Fruit fly (Drosophila melanogaster) whole organism, embryonic: ENCODE results near the gene CG12012.

Experiments used
- Adf1 ChIP-seq: fragments of 200-800 bp; sonication (Bioruptor generic); IDR thresholded peaks from 2 replicates; pipeline ENCODE4 v1.3.6; 2022; ENCODE audit warnings: missing biosample characterization, missing genetic modification characterization
- CG10431 ChIP-seq: fragments of 200-800 bp; sonication (Bioruptor generic); optimal IDR thresholded peaks from 3 replicates; lab custom pipeline; 2018; ENCODE audit warnings: missing biosample characterization, mild to moderate bottlenecking, missing genetic modification characterization
- CG10543 ChIP-seq: fragments of 200-800 bp; sonication (Bioruptor generic); optimal IDR thresholded peaks from 3 replicates; lab custom pipeline; 2017; ENCODE audit warnings: missing biosample characterization, mild to moderate bottlenecking, missing genetic modification characterization, moderate library complexity
- CG11398 ChIP-seq: fragments of 200-800 bp; sonication (Bioruptor generic); optimal IDR thresholded peaks from 2 replicates; lab custom pipeline; 2016; ENCODE audit warnings: missing biosample characterization, missing genetic modification characterization
- CG12744 ChIP-seq: fragments of 200-800 bp; sonication (Bioruptor generic); optimal IDR thresholded peaks from 2 replicates; lab custom pipeline; 2016; ENCODE audit warnings: missing biosample characterization, missing genetic modification characterization
- CG13123 ChIP-seq: fragments of 200-800 bp; sonication (Bioruptor generic); optimal IDR thresholded peaks from 2 replicates; lab custom pipeline; 2016; ENCODE audit warnings: missing biosample characterization, missing genetic modification characterization
- CG14441 ChIP-seq: fragments of 200-800 bp; sonication (Bioruptor generic); IDR thresholded peaks from 2 replicates; pipeline ENCODE4 v1.3.6; 2022; ENCODE audit warnings: missing biosample characterization, missing genetic modification characterization
- CG1602 ChIP-seq: fragments of 200-800 bp; sonication (Bioruptor generic); optimal IDR thresholded peaks from 3 replicates; lab custom pipeline; 2016; ENCODE audit warnings: missing biosample characterization, missing genetic modification characterization
- CG18764 ChIP-seq: fragments of 200-800 bp; sonication (Bioruptor generic); optimal IDR thresholded peaks from 3 replicates; lab custom pipeline; 2016; ENCODE audit warnings: missing biosample characterization, missing genetic modification characterization
- CG2116 ChIP-seq: fragments of 200-800 bp; sonication (Bioruptor generic); optimal IDR thresholded peaks from 3 replicates; lab custom pipeline; 2018; ENCODE audit warnings: missing biosample characterization, mild to moderate bottlenecking, missing genetic modification characterization
- CG31441 ChIP-seq: fragments of 200-800 bp; sonication (Bioruptor generic); IDR thresholded peaks from 2 replicates; pipeline ENCODE4 v1.3.6; 2022; ENCODE audit warnings: missing biosample characterization, missing genetic modification characterization
- CG33557 ChIP-seq: fragments of 200-800 bp; sonication (Bioruptor generic); optimal IDR thresholded peaks from 2 replicates; lab custom pipeline; 2019; ENCODE audit warnings: missing biosample characterization, mild to moderate bottlenecking, missing genetic modification characterization, moderate library complexity
- CG34422 ChIP-seq: fragments of 200-800 bp; sonication (Bioruptor generic); IDR thresholded peaks from 3 replicates; pipeline ENCODE4 v1.3.6; 2022; ENCODE audit warnings: missing biosample characterization, missing genetic modification characterization
- CG4854 ChIP-seq: fragments of 200-800 bp; sonication (Bioruptor generic); optimal IDR thresholded peaks from 2 replicates; lab custom pipeline; 2016; ENCODE audit warnings: missing biosample characterization, missing genetic modification characterization, inconsistent platforms
- CG6854 ChIP-seq: fragments of 200-800 bp; sonication (Bioruptor generic); optimal IDR thresholded peaks from 3 replicates; lab custom pipeline; 2017; ENCODE audit warnings: missing biosample characterization, mild to moderate bottlenecking, missing genetic modification characterization
- CG7745 ChIP-seq: fragments of 200-800 bp; sonication (Bioruptor generic); optimal IDR thresholded peaks from 2 replicates; lab custom pipeline; 2018; ENCODE audit warnings: missing biosample characterization, mild to moderate bottlenecking, missing genetic modification characterization, moderate library complexity
- CG8089 ChIP-seq: fragments of 200-800 bp; sonication (Bioruptor generic); optimal IDR thresholded peaks from 3 replicates; lab custom pipeline; 2016; ENCODE audit warnings: missing biosample characterization, missing genetic modification characterization
- CG9609 ChIP-seq: fragments of 200-800 bp; sonication (Bioruptor generic); optimal IDR thresholded peaks from 3 replicates; lab custom pipeline; 2016; ENCODE audit warnings: missing biosample characterization, missing genetic modification characterization
- CG9817 ChIP-seq: fragments of 200-800 bp; sonication (Bioruptor generic); optimal IDR thresholded peaks from 2 replicates; lab custom pipeline; 2018; ENCODE audit warnings: missing biosample characterization, mild to moderate bottlenecking, missing genetic modification characterization, moderate library complexity
- Camta ChIP-seq: fragments of 200-800 bp; sonication (Bioruptor generic); optimal IDR thresholded peaks from 2 replicates; lab custom pipeline; 2016; ENCODE audit warnings: missing biosample characterization, missing genetic modification characterization
- Ets65A ChIP-seq: fragments of 200-800 bp; sonication (Bioruptor generic); peaks from one replicate; lab custom pipeline; 2016; ENCODE audit warnings: missing biosample characterization, missing genetic modification characterization
- Gsc ChIP-seq: fragments of 200-800 bp; sonication (Bioruptor generic); IDR thresholded peaks from 2 replicates; pipeline ENCODE4 v1.3.6; 2022; ENCODE audit warnings: missing biosample characterization, missing genetic modification characterization
- H2.0 ChIP-seq: fragments of 200-800 bp; sonication (Bioruptor generic); IDR thresholded peaks from 2 replicates; pipeline ENCODE4 v1.3.6; 2022; ENCODE audit warnings: missing biosample characterization, missing genetic modification characterization
- HLH54F ChIP-seq: fragments of 200-800 bp; sonication (Bioruptor generic); optimal IDR thresholded peaks from 3 replicates; lab custom pipeline; 2016; ENCODE audit warnings: missing biosample characterization, missing genetic modification characterization
- HLHmδ ChIP-seq: fragments of 200-800 bp; sonication (Bioruptor generic); optimal IDR thresholded peaks from 2 replicates; lab custom pipeline; 2018; ENCODE audit warnings: missing biosample characterization, mild to moderate bottlenecking, missing genetic modification characterization, moderate library complexity
- Hsf ChIP-seq: fragments of 200-800 bp; sonication (Bioruptor generic); optimal IDR thresholded peaks from 3 replicates; lab custom pipeline; 2016; ENCODE audit warnings: missing biosample characterization, missing genetic modification characterization
- Lpt ChIP-seq: fragments of >200 bp; optimal IDR thresholded peaks from 2 replicates; lab custom pipeline; 2018; ENCODE audit warnings: missing biosample characterization, missing genetic modification characterization
- MTF-1 ChIP-seq: fragments of 200-800 bp; sonication (Bioruptor generic); optimal IDR thresholded peaks from 2 replicates; lab custom pipeline; 2018; ENCODE audit warnings: missing biosample characterization, mild to moderate bottlenecking, missing genetic modification characterization, borderline replicate concordance
- Nf-YA ChIP-seq: fragments of 200-800 bp; sonication (Bioruptor generic); IDR thresholded peaks from 2 replicates; pipeline ENCODE4 v1.3.6; 2022; ENCODE audit warnings: missing biosample characterization, missing genetic modification characterization
- Nf-YB ChIP-seq: fragments of 200-800 bp; sonication (Bioruptor generic); optimal IDR thresholded peaks from 3 replicates; lab custom pipeline; 2019; ENCODE audit warnings: missing biosample characterization, mild to moderate bottlenecking, missing genetic modification characterization, moderate library complexity
- Oaz ChIP-seq: fragments of 200-800 bp; sonication (Bioruptor generic); IDR thresholded peaks from 2 replicates; pipeline ENCODE4 v1.3.6; 2022; ENCODE audit warnings: missing biosample characterization, missing genetic modification characterization
- Opbp ChIP-seq: fragments of 200-800 bp; sonication (Bioruptor generic); IDR thresholded peaks from 3 replicates; pipeline ENCODE4 v1.3.6; 2022; ENCODE audit warnings: missing biosample characterization, missing genetic modification characterization; ENCODE audit not compliant: partially characterized antibody
- Sry-δ ChIP-seq: fragments of 200-800 bp; sonication (Bioruptor generic); optimal IDR thresholded peaks from 2 replicates; lab custom pipeline; 2016; ENCODE audit warnings: missing biosample characterization, missing genetic modification characterization
- Stat92E ChIP-seq, 3 experiments: fragments of >200 bp in 2 of 3; fragments of 200-800 bp in 1 of 3; sonication (Bioruptor generic) in 1 of 3; optimal IDR thresholded peaks; 2 replicates each; lab custom pipeline; 2017 to 2019; ENCODE audit warnings: missing biosample characterization in 3 of 3, missing genetic modification characterization in 3 of 3, mild to moderate bottlenecking in 1 of 3, moderate library complexity in 1 of 3
- Vsx1 ChIP-seq: fragments of 200-800 bp; sonication (Bioruptor generic); optimal IDR thresholded peaks from 2 replicates; lab custom pipeline; 2017; ENCODE audit warnings: missing biosample characterization, mild to moderate bottlenecking, missing genetic modification characterization, missing genetic modification reagents
- ac ChIP-seq: fragments of 200-800 bp; sonication (Bioruptor generic); optimal IDR thresholded peaks from 3 replicates; lab custom pipeline; 2017; ENCODE audit warnings: missing biosample characterization, mild to moderate bottlenecking, missing genetic modification characterization
- amos ChIP-seq: fragments of 200-800 bp; sonication (Bioruptor generic); IDR thresholded peaks from 2 replicates; pipeline ENCODE4 v1.3.6; 2022; ENCODE audit warnings: missing biosample characterization, missing genetic modification characterization; ENCODE audit not compliant: partially characterized antibody
- aop ChIP-seq: fragments of 200-800 bp; sonication (Bioruptor generic); IDR thresholded peaks from 2 replicates; pipeline ENCODE4 v1.3.6; 2022; ENCODE audit warnings: missing biosample characterization, missing genetic modification characterization
- bab2 ChIP-seq: fragments of 200-800 bp; sonication (Bioruptor generic); optimal IDR thresholded peaks from 2 replicates; lab custom pipeline; 2016; ENCODE audit warnings: missing biosample characterization, missing genetic modification characterization
- bbx ChIP-seq: fragments of 200-800 bp; sonication (Bioruptor generic); IDR thresholded peaks from 2 replicates; pipeline ENCODE4 v1.3.6; 2022; ENCODE audit warnings: missing biosample characterization, missing genetic modification characterization; ENCODE audit not compliant: partially characterized antibody
- bowl ChIP-seq: fragments of 200-800 bp; sonication (Bioruptor generic); IDR thresholded peaks from 2 replicates; pipeline ENCODE4 v1.3.6; 2022; ENCODE audit warnings: missing biosample characterization, missing genetic modification characterization
- danr ChIP-seq: fragments of 200-800 bp; sonication (Bioruptor generic); IDR thresholded peaks from 2 replicates; pipeline ENCODE4 v1.3.6; 2022; ENCODE audit warnings: missing biosample characterization, missing genetic modification characterization
- gsb ChIP-seq: fragments of 200-800 bp; sonication (Bioruptor generic); IDR thresholded peaks from 2 replicates; pipeline ENCODE4 v1.3.6; 2022; ENCODE audit warnings: missing biosample characterization, missing genetic modification characterization
- inv ChIP-seq: fragments of 200-800 bp; sonication (Bioruptor generic); IDR thresholded peaks from 2 replicates; pipeline ENCODE4 v1.3.6; 2022; ENCODE audit warnings: missing biosample characterization, missing genetic modification characterization; ENCODE audit not compliant: partially characterized antibody
- pros ChIP-seq: fragments of 200-800 bp; sonication (Bioruptor generic); optimal IDR thresholded peaks from 3 replicates; lab custom pipeline; 2019; ENCODE audit warnings: missing biosample characterization, mild to moderate bottlenecking, missing genetic modification characterization, moderate library complexity
- row ChIP-seq: fragments of 200-800 bp; sonication (Bioruptor generic); IDR thresholded peaks from 3 replicates; pipeline ENCODE4 v1.3.6; 2022; ENCODE audit warnings: missing biosample characterization, missing genetic modification characterization
- sisA ChIP-seq: fragments of 200-800 bp; sonication (Bioruptor generic); IDR thresholded peaks from 2 replicates; pipeline ENCODE4 v1.3.6; 2022; ENCODE audit warnings: missing biosample characterization, missing genetic modification characterization
- slbo ChIP-seq: fragments of 200-800 bp; sonication (Bioruptor generic); IDR thresholded peaks from 2 replicates; pipeline ENCODE4 v1.3.6; 2022; ENCODE audit warnings: missing biosample characterization, missing genetic modification characterization
- tio ChIP-seq: fragments of 200-800 bp; sonication (Bioruptor generic); optimal IDR thresholded peaks from 2 replicates; lab custom pipeline; 2017; ENCODE audit warnings: missing biosample characterization, missing genetic modification characterization, inconsistent platforms
- tup ChIP-seq: fragments of 200-800 bp; sonication (Bioruptor generic); optimal IDR thresholded peaks from 2 replicates; lab custom pipeline; 2016; ENCODE audit warnings: missing biosample characterization, mild to moderate bottlenecking, missing genetic modification characterization, moderate library complexity
- wor ChIP-seq: fragments of 200-800 bp; sonication (Bioruptor generic); IDR thresholded peaks from 2 replicates; pipeline ENCODE4 v1.3.6; 2022; ENCODE audit warnings: missing biosample characterization, missing genetic modification characterization
- yki ChIP-seq: fragments of >200 bp; optimal IDR thresholded peaks from 3 replicates; lab custom pipeline; 2018
- zen ChIP-seq: fragments of 200-800 bp; sonication (Bioruptor generic); optimal IDR thresholded peaks from 3 replicates; lab custom pipeline; 2018; ENCODE audit warnings: missing biosample characterization, mild to moderate bottlenecking, missing genetic modification characterization, moderate library complexity

CG12012 gene

DNA sequence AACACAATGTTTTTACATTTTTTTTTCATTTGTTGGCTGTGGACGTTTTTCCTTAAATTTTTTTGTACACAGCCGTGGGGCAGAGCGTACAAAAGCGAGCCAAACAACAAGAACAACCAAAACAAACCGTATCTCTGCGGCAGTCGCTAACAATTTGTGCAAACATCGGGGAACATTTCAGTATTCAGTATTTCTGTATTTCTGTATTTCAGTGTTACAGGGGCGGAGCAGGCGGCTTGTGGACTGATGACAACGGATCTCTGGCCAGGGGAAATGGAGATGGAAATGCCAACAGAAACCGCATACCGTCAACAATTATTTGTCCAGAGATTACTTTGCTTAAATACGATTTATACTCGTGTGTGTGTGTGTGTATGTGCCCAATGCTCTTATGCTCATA lies 14.0 kb downstream of the CG12012 start (continued):
- TF ChIP-seq slbo (GFP tag; lab: Robert Waterston, UW) = no peak
- no peak for TF ChIP-seq CG4854 (GFP tag; lab: Kevin White, UChicago)
- TF ChIP-seq Nf-YA = 0 out of 2 replicates have a peak, but pooled peaks have one; percentile 30
- peak; percentile 73 for TF ChIP-seq Ets65A (GFP tag; lab: Kevin White, UChicago)
- TF ChIP-seq H2.0 (GFP tag; lab: Robert Waterston, UW) = no peak
- TF ChIP-seq CG18764 (GFP tag; lab: Kevin White, UChicago) = no peak
- no peak for TF ChIP-seq Opbp (GFP tag; lab: Robert Waterston, UW)
- TF ChIP-seq Stat92E (GFP tag; optimal IDR thresholded peaks at IDR 0.05; lab: Kevin White, UChicago) = no peak
- no peak for TF ChIP-seq CG33557
- TF ChIP-seq Vsx1 (GFP tag; lab: Kevin White, UChicago) = no peak
- TF ChIP-seq CG2116 = no peak
- TF ChIP-seq Nf-YB (GFP tag; lab: Kevin White, UChicago) = no peak
- peak; percentile 38; the same call in 1 of the 2 replicates for TF ChIP-seq CG14441 (GFP tag; lab: Robert Waterston, UW)
- no peak for TF ChIP-seq Oaz (GFP tag; lab: Robert Waterston, UW)
- no peak for TF ChIP-seq CG9817 (tag; lab: Kevin White, UChicago)
- no peak for TF ChIP-seq bab2 (GFP tag; lab: Kevin White, UChicago)
- no peak; the same call in 2 of the 3 replicates for TF ChIP-seq row (GFP tag; lab: Robert Waterston, UW)
- no peak for TF ChIP-seq CG1602 (GFP tag; lab: Kevin White, UChicago)
- TF ChIP-seq CG10543 (GFP tag; lab: Kevin White, UChicago) = peak; percentile 46
- no peak for TF ChIP-seq Lpt (GFP tag; lab: Kevin White, UChicago)
- TF ChIP-seq CG34422 (GFP tag; lab: Robert Waterston, UW) = no peak
- TF ChIP-seq HLHmδ (GFP tag; lab: Kevin White, UChicago) = peak; percentile 45
- TF ChIP-seq wor (GFP tag; lab: Robert Waterston, UW) = no peak
- no peak for TF ChIP-seq aop
- no peak for TF ChIP-seq sisA (GFP tag; lab: Robert Waterston, UW)
- no peak for TF ChIP-seq gsb
- TF ChIP-seq Sry-δ (GFP tag; lab: Kevin White, UChicago) = no peak
- no peak for TF ChIP-seq Gsc
- no peak for TF ChIP-seq inv (GFP tag; lab: Robert Waterston, UW)
- TF ChIP-seq tup (GFP tag; lab: Kevin White, UChicago) = no peak
- TF ChIP-seq CG13123 = no peak
- TF ChIP-seq Hsf (GFP tag; lab: Kevin White, UChicago) = no peak
- no peak for TF ChIP-seq Adf1 (GFP tag; lab: Robert Waterston, UW)
- TF ChIP-seq CG7745 (tag; lab: Kevin White, UChicago) = no peak
- TF ChIP-seq yki (lab: Kevin White, UChicago) = no peak
- TF ChIP-seq Camta (GFP tag; lab: Kevin White, UChicago) = no peak
- TF ChIP-seq CG12744 (GFP tag; lab: Kevin White, UChicago) = no peak
- no peak for TF ChIP-seq tio (GFP tag; lab: Kevin White, UChicago)
- TF ChIP-seq CG31441 (GFP tag; lab: Robert Waterston, UW) = no peak
- no peak for TF ChIP-seq ac
- no peak for TF ChIP-seq danr (GFP tag; lab: Robert Waterston, UW)
- no peak for TF ChIP-seq zen
- TF ChIP-seq CG11398 = peak; percentile 5
- TF ChIP-seq CG6854 (GFP tag; lab: Kevin White, UChicago) = no peak
- TF ChIP-seq CG9609 = no peak
- TF ChIP-seq CG8089 = no peak
- no peak for TF ChIP-seq bbx (GFP tag; lab: Robert Waterston, UW)
- no peak for TF ChIP-seq HLH54F (GFP tag; lab: Kevin White, UChicago)
- no peak for TF ChIP-seq pros
- TF ChIP-seq amos (GFP tag; lab: Robert Waterston, UW) = no peak
- TF ChIP-seq MTF-1 (GFP tag; lab: Kevin White, UChicago) = no peak
- TF ChIP-seq bowl (GFP tag; lab: Robert Waterston, UW) = no peak
- TF ChIP-seq CG10431 = peak; percentile 33
